Worm (Caenorhabditis elegans): Measurements from ENCODE around the gene his-3.
"Not testable (repeated sequence)": the region's sequence is repeated elsewhere in the genome, so short reads cannot be mapped to it uniquely, and the experiment has no call there.

ce11 chrV:16041925-16042742 is 1.5 kb downstream of the his-3 start, which contains the start of the genes his-2 and his-1:
- not testable (repeated sequence) for TF ChIP-seq nhr-28 (tag; optimal IDR thresholded peaks at IDR 0.05); elt-3 (tag; optimal IDR thresholded peaks at IDR 0.05); blmp-1 (tag; optimal IDR thresholded peaks at IDR 0.05); ceh-43 (GFP tag; optimal IDR thresholded peaks at IDR 0.05); nhr-237 (tag; optimal IDR thresholded peaks at IDR 0.05); pha-4 (tag; optimal IDR thresholded peaks at IDR 0.05); lsy-2 (tag; optimal IDR thresholded peaks at IDR 0.05); elt-1 (tag; optimal IDR thresholded peaks at IDR 0.05; ENCODE audit: borderline replicate concordance, insufficient read depth); mep-1 (tag; optimal IDR thresholded peaks at IDR 0.05); unc-39 (tag; optimal IDR thresholded peaks at IDR 0.05); snpc-4 (tag; optimal IDR thresholded peaks at IDR 0.05); ceh-83 (GFP tag; optimal IDR thresholded peaks at IDR 0.05)
